Worm (Caenorhabditis elegans) whole organism, L3 larva: ENCODE measurements around the gene C10B5.1.
"Not testable (repeated sequence)": the region's sequence is repeated elsewhere in the genome, so short reads cannot be mapped to it uniquely, and the experiment has no call there.

ENCODE experiments used
- ceh-82 ChIP-seq: fragments of 150-350 bp; optimal IDR thresholded peaks from 2 replicates; lab custom pipeline; 2014; ENCODE audit warnings: missing biosample characterization, missing genetic modification characterization
- daf-12 ChIP-seq: fragments of 150-350 bp; optimal IDR thresholded peaks from 2 replicates; lab custom pipeline; 2014; ENCODE audit warnings: missing biosample characterization, missing genetic modification reagents, missing genetic modification characterization
- egl-27 ChIP-seq: sonication (generic microtip); optimal IDR thresholded peaks from 4 replicates; lab custom pipeline; 2017; ENCODE audit warnings: missing biosample characterization, missing genetic modification reagents, missing genetic modification characterization
- lin-15B ChIP-seq: fragments of 150-350 bp; optimal IDR thresholded peaks from 2 replicates; lab custom pipeline; 2014; ENCODE audit warnings: missing biosample characterization, missing genetic modification characterization
- nhr-23 ChIP-seq: fragments of 150-350 bp; optimal IDR thresholded peaks from 2 replicates; lab custom pipeline; 2014; ENCODE audit warnings: missing biosample characterization, missing genetic modification reagents, missing genetic modification characterization
- nhr-76 ChIP-seq: fragments of 150-350 bp; sonication (generic microtip); optimal IDR thresholded peaks from 5 replicates; lab custom pipeline; 2014; ENCODE audit warnings: missing biosample characterization, missing genetic modification characterization
- nhr-77 ChIP-seq: fragments of 150-350 bp; optimal IDR thresholded peaks from 2 replicates; lab custom pipeline; 2014; ENCODE audit warnings: missing biosample characterization, missing genetic modification characterization
- snpc-4 ChIP-seq: fragments of 150-350 bp; optimal IDR thresholded peaks from 2 replicates; lab custom pipeline; 2014; ENCODE audit warnings: missing biosample characterization, missing genetic modification characterization
- ztf-11 ChIP-seq: fragments of 150-350 bp; optimal IDR thresholded peaks from 2 replicates; lab custom pipeline; 2014; ENCODE audit warnings: missing biosample characterization, missing genetic modification characterization

DNA sequence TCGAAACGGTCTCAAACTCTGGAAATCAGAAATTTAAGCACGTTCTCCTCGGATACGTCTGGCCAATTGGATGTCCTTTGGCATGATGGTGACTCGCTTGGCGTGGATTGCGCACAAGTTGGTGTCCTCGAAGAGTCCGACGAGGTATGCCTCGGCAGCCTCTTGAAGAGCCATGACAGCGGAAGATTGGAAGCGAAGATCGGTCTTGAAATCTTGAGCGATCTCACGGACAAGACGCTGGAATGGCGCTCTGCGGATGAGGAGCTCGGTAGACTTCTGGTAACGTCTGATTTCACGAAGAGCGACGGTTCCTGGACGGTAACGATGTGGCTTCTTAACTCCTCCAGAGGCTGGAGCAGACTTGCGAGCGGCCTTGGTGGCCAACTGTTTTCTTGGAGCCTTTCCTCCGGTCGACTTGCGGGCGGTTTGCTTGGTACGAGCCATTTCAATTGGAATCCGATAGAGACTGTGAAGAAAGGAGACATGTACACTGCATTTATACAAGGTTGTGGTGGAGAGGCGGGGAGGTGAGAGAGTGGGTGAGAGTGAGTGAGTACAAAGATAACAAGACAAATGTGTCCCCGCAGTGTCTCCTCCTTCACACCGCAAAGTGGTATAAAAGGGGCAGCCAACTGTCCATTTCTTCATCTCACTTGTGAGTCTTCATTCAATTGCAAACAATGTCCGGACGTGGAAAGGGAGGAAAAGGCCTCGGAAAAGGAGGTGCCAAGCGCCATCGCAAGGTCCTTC, 46.4 kb upstream of the C10B5.1 start, which contains the start of the genes his-6 and his-5:
- TF ChIP-seq lin-15B (tag; lab: Kevin White, UChicago); nhr-77 (tag; lab: Kevin White, UChicago); ztf-11 (tag; lab: Kevin White, UChicago); nhr-23 (tag; lab: Kevin White, UChicago); daf-12 (tag; lab: Kevin White, UChicago); ceh-82 (tag; lab: Kevin White, UChicago); egl-27; snpc-4 (tag; lab: Kevin White, UChicago); nhr-76 (tag; lab: Kevin White, UChicago): not testable (repeated sequence)
